Worm (Caenorhabditis elegans) whole organism, dauer: Measurements from ENCODE around the gene pqn-8.

Experiments used
- unc-62 ChIP-seq: sonication (generic microtip); optimal IDR thresholded peaks from 2 replicates; lab custom pipeline; 2017; ENCODE audit warnings: missing biosample characterization, missing genetic modification reagents, missing genetic modification characterization

pqn-8 gene

ce11 chrIII:10001060-10001459, 3.3 kb upstream of the pqn-8 start, which contains the start of gene C05B5.5:
Gene C05B5.5, plus strand, starts transcription at chrIII:10001360.
- no peak for TF ChIP-seq unc-62 (GFP tag; lab: Kevin White, UChicago)

- TF ChIP-seq unc-62 (GFP tag; lab: Kevin White, UChicago), result no peak
These were observed 2.6 kb upstream of the pqn-8 start, which contains the start of gene C05B5.2 for ce11 chrIII:10000428-10000827. Gene C05B5.2, minus strand, starts transcription at chrIII:10000528.

ce11 chrIII:9999235-9999634, 1.4 kb upstream of the pqn-8 start, which contains the start of gene C05B5.17:
Gene C05B5.17, minus strand, starts transcription at chrIII:9999335.
- no peak for TF ChIP-seq unc-62 (GFP tag; lab: Kevin White, UChicago)

ce11 chrIII:9993535-9993934, 4.3 kb downstream of the pqn-8 start, which contains the start of gene C05B5.4:
Gene C05B5.4, plus strand, starts transcription at chrIII:9993885.
- TF ChIP-seq unc-62 (GFP tag; lab: Kevin White, UChicago), result no peak

- TF ChIP-seq unc-62 (GFP tag; lab: Kevin White, UChicago), result no peak
These were observed 6.5 kb downstream of the pqn-8 start for ce11 chrIII:9991324-9991723.

- no peak for TF ChIP-seq unc-62 (GFP tag; lab: Kevin White, UChicago)
These were observed 9.4 kb downstream of the pqn-8 start, which contains the start of gene C05B5.1 for ce11 chrIII:9988352-9988751. Gene C05B5.1, minus strand, starts transcription at chrIII:9988452.

DNA sequence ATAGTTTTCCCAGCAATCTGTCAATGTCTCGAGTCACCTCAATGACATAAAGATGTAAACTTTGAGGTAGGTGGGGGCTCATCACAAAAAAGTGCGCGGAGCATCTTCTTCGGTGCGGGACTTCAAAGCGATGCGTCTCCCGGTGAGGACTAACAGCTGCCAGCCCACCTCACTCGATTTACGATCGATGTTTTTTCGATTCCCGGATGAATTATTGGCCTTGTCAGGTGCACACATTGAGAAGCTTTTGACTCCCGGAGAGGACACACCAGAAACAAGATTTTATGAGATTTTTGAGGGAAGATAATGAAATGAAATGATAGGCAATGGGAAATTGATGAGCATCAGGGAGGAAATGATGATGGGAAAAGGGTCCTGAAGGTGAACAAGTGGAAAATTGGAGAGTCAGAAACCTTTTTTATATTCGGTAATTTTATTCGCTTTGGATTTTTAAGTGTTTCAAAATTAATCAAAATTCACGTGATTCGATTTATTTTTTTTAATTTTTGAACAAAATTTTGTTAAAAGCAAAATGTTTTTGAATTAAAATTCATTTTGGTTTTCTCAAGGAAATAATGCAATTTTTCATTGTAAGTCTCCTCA, 10.9 kb downstream of the pqn-8 start, which contains the start of gene C05B5.12:
Gene C05B5.12 (plus strand): TSS at position 553 of the 603 bp plus-strand sequence.
- no peak for TF ChIP-seq unc-62 (GFP tag; lab: Kevin White, UChicago)

ce11 chrIII:9985542-9985941, 12.2 kb downstream of the pqn-8 start:
- TF ChIP-seq unc-62 (GFP tag; lab: Kevin White, UChicago), result no peak

- TF ChIP-seq unc-62 (GFP tag; lab: Kevin White, UChicago), result no peak
These were observed 13.2 kb downstream of the pqn-8 start for ce11 chrIII:9984604-9985003.

- TF ChIP-seq unc-62 (GFP tag; lab: Kevin White, UChicago), result no peak
These were observed 15.6 kb downstream of the pqn-8 start for ce11 chrIII:9982119-9982642.

DNA sequence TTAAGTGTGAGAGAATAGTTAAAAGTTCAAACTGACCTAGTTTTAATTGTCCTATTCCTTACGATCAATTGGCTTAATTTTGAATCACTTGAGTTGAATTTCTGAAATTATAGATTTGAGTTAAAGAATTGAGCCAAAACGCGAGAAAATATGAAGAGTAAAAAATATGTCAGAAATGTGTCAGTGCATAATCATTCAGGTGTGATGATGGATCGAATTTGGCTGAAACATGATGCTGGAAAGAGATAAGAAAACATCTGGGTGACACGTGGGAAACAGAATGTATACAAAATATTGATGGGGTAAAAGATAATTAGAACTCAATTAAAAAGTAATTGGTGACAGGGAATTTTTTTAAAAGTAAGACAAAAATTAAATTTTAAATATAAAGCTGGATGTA, 24.0 kb downstream of the pqn-8 start, which contains the start of gene R10E12.2:
Gene R10E12.2 (minus strand): TSS at position 101 of the 400 bp plus-strand sequence.
- no peak for TF ChIP-seq unc-62 (GFP tag; lab: Kevin White, UChicago)

DNA sequence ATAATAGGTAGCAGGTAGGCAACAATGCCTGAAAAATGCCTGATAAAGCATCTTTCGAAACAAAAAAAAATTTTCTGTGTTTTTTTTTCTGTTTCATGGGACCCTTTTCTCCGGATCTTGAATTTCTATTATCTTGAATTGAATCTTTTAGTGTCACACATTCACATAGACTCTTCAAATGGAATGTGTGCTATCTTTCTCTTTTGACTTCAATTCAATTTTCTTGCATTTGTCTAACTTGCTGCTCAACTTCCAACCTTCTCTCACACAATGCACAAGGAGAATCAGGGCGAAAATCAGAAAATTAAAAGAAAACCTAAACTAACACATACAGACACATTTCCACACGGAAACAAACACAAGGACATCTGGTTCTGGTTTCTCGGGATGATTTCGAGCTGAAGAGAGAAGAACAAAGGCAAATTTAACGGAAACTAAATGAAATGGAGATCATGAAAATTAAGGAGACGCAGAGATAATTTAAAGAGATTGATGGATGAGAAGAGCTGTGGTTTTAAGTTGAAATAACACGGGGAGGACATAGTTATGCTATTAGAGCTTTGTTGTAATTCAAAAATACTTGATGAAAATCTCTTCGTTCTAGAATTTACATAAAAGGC, 25.5 kb downstream of the pqn-8 start:
- TF ChIP-seq unc-62 (GFP tag; lab: Kevin White, UChicago), result no peak

- no peak for TF ChIP-seq unc-62 (GFP tag; lab: Kevin White, UChicago)
These were observed 28.4 kb downstream of the pqn-8 start for ce11 chrIII:9969371-9969770.

ce11 chrIII:9965444-9965843, 32.3 kb downstream of the pqn-8 start:
- TF ChIP-seq unc-62 (GFP tag; lab: Kevin White, UChicago), result no peak

DNA sequence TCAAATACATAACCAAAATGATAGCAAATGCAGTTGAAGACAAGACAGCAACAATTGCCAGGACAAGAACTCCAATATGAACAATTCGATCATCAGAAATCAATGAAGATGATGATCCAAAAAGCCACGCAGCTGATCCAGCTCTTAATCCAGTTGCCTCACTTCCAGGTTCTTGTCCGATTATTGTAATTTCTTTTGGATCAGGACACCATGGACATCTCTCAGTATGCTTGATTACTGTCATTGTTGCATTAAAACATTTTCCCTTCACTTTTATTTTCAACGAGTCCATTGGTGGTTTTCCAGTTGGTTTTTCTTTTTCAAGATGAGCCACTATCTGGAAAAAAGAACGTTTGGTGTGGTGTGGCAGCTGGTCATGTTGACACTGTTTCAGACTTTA, 33.4 kb downstream of the pqn-8 start:
- TF ChIP-seq unc-62 (GFP tag; lab: Kevin White, UChicago), result no peak

- no peak for TF ChIP-seq unc-62 (GFP tag; lab: Kevin White, UChicago)
These were observed 34.3 kb downstream of the pqn-8 start for ce11 chrIII:9963447-9963846.
